Fruit fly (Drosophila melanogaster) whole organism, prepupa: ENCODE measurements around the gene Rip11.

Source experiments
- Blimp-1 ChIP-seq: fragments of 200-800 bp; sonication (Bioruptor generic); optimal IDR thresholded peaks from 3 replicates; lab custom pipeline; 2017; ENCODE audit warnings: missing biosample characterization, missing genetic modification characterization, mild to moderate bottlenecking, moderate library complexity, missing genetic modification reagents
- CG10631 ChIP-seq: fragments of 200-800 bp; sonication (Bioruptor generic); optimal IDR thresholded peaks from 2 replicates; lab custom pipeline; 2016; ENCODE audit warnings: missing biosample characterization, missing genetic modification characterization
- CG10669 ChIP-seq: fragments of 200-800 bp; sonication (Bioruptor generic); optimal IDR thresholded peaks from 3 replicates; lab custom pipeline; 2018; ENCODE audit warnings: missing biosample characterization, mild to moderate bottlenecking, missing genetic modification characterization, moderate library complexity
- CG11294 ChIP-seq: fragments of 200-800 bp; sonication (Bioruptor generic); IDR thresholded peaks from 2 replicates; pipeline ENCODE4 v1.3.6; 2022; ENCODE audit warnings: missing biosample characterization, missing genetic modification characterization
- CG11902 ChIP-seq: fragments of 200-800 bp; sonication (Bioruptor generic); optimal IDR thresholded peaks from 3 replicates; lab custom pipeline; 2016; ENCODE audit warnings: missing biosample characterization, missing genetic modification characterization
- CG15336 ChIP-seq: fragments of 200-800 bp; sonication (Bioruptor generic); IDR thresholded peaks from 2 replicates; pipeline ENCODE4 v1.3.6; 2022; ENCODE audit warnings: missing biosample characterization, missing genetic modification characterization
- CG16779 ChIP-seq: fragments of 200-800 bp; sonication (Bioruptor generic); optimal IDR thresholded peaks from 3 replicates; lab custom pipeline; 2017; ENCODE audit warnings: missing biosample characterization, mild to moderate bottlenecking, missing genetic modification characterization
- CG31627 ChIP-seq: fragments of 200-800 bp; sonication (Bioruptor generic); optimal IDR thresholded peaks from 3 replicates; lab custom pipeline; 2016; ENCODE audit warnings: missing biosample characterization, missing genetic modification characterization
- CG34406 ChIP-seq: fragments of 200-800 bp; sonication (Bioruptor generic); optimal IDR thresholded peaks from 3 replicates; lab custom pipeline; 2016; ENCODE audit warnings: missing biosample characterization, missing genetic modification characterization
- CG3919 ChIP-seq: fragments of 200-800 bp; sonication (Bioruptor generic); optimal IDR thresholded peaks from 3 replicates; lab custom pipeline; 2016; ENCODE audit warnings: missing biosample characterization, missing genetic modification characterization
- CG6276 ChIP-seq: fragments of 200-800 bp; sonication (Bioruptor generic); optimal IDR thresholded peaks from 2 replicates; lab custom pipeline; 2017; ENCODE audit warnings: missing biosample characterization, mild to moderate bottlenecking, missing genetic modification characterization
- CG6808 ChIP-seq: fragments of 200-800 bp; sonication (Bioruptor generic); optimal IDR thresholded peaks from 3 replicates; lab custom pipeline; 2017; ENCODE audit warnings: missing biosample characterization, missing genetic modification characterization, mild to moderate bottlenecking, moderate library complexity, missing genetic modification reagents
- CG6854 ChIP-seq: fragments of 200-800 bp; sonication (Bioruptor generic); optimal IDR thresholded peaks from 2 replicates; lab custom pipeline; 2017; ENCODE audit warnings: missing biosample characterization, mild to moderate bottlenecking, missing genetic modification characterization
- CG7368 ChIP-seq: fragments of 200-800 bp; sonication (Bioruptor generic); optimal IDR thresholded peaks from 3 replicates; lab custom pipeline; 2016; ENCODE audit warnings: missing biosample characterization, missing genetic modification characterization
- CG8119 ChIP-seq: fragments of 200-800 bp; sonication (Bioruptor generic); IDR thresholded peaks from 3 replicates; pipeline ENCODE4 v1.3.6; 2022; ENCODE audit warnings: missing biosample characterization, missing genetic modification characterization
- CG8319 ChIP-seq: fragments of 200-800 bp; sonication (Bioruptor generic); optimal IDR thresholded peaks from 3 replicates; lab custom pipeline; 2016; ENCODE audit warnings: missing biosample characterization, missing genetic modification characterization
- CG8632 ChIP-seq: fragments of 200-800 bp; sonication (Bioruptor generic); optimal IDR thresholded peaks from 3 replicates; lab custom pipeline; 2016; ENCODE audit warnings: missing biosample characterization, missing genetic modification characterization
- Eip78C ChIP-seq: fragments of 200-800 bp; sonication (Bioruptor generic); peaks from one replicate; lab custom pipeline; 2016; ENCODE audit warnings: missing biosample characterization, missing genetic modification characterization
- Eip93F ChIP-seq: fragments of 200-800 bp; sonication (Bioruptor generic); optimal IDR thresholded peaks from 2 replicates; lab custom pipeline; 2016; ENCODE audit warnings: missing biosample characterization, mild to moderate bottlenecking, missing genetic modification characterization
- Ets96B ChIP-seq: fragments of 200-800 bp; optimal IDR thresholded peaks from 2 replicates; lab custom pipeline; 2019; ENCODE audit warnings: missing biosample characterization, mild to moderate bottlenecking, missing genetic modification characterization, moderate library complexity
- Gug ChIP-seq: fragments of 200-800 bp; sonication (Bioruptor generic); IDR thresholded peaks from 2 replicates; pipeline ENCODE4 v1.3.6; 2022; ENCODE audit warnings: missing biosample characterization, missing genetic modification characterization
- Hr39 ChIP-seq: fragments of 200-800 bp; sonication (Bioruptor generic); optimal IDR thresholded peaks from 2 replicates; lab custom pipeline; 2016; ENCODE audit warnings: missing biosample characterization, missing genetic modification characterization
- Hr4 ChIP-seq: fragments of 200-800 bp; sonication (Bioruptor generic); optimal IDR thresholded peaks from 3 replicates; lab custom pipeline; 2016; ENCODE audit warnings: missing biosample characterization, missing genetic modification characterization
- Met ChIP-seq: fragments of 200-800 bp; sonication (Bioruptor generic); optimal IDR thresholded peaks from 3 replicates; lab custom pipeline; 2016; ENCODE audit warnings: missing biosample characterization, missing genetic modification characterization
- Smox ChIP-seq: fragments of 200-800 bp; sonication (Bioruptor generic); optimal IDR thresholded peaks from 3 replicates; lab custom pipeline; 2016; ENCODE audit warnings: missing biosample characterization, missing genetic modification characterization
- Sox14 ChIP-seq: fragments of 200-800 bp; sonication (Bioruptor generic); optimal IDR thresholded peaks from 3 replicates; lab custom pipeline; 2016; ENCODE audit warnings: missing biosample characterization, missing genetic modification characterization
- cyc ChIP-seq: fragments of 200-800 bp; sonication (Bioruptor generic); optimal IDR thresholded peaks from 3 replicates; lab custom pipeline; 2016; ENCODE audit warnings: missing biosample characterization, missing genetic modification characterization
- dac ChIP-seq: fragments of 200-800 bp; sonication (Bioruptor generic); optimal IDR thresholded peaks from 2 replicates; lab custom pipeline; 2017; ENCODE audit warnings: missing biosample characterization, mild to moderate bottlenecking, missing genetic modification characterization
- eg ChIP-seq: fragments of 200-800 bp; sonication (Bioruptor generic); IDR thresholded peaks from 3 replicates; pipeline ENCODE4 v1.3.6; 2022; ENCODE audit warnings: missing biosample characterization, missing genetic modification characterization
- fd85E ChIP-seq: fragments of 200-800 bp; sonication (Bioruptor generic); optimal IDR thresholded peaks from 3 replicates; lab custom pipeline; 2016; ENCODE audit warnings: missing biosample characterization, missing genetic modification characterization
- lz ChIP-seq: fragments of 200-800 bp; sonication (Bioruptor generic); optimal IDR thresholded peaks from 3 replicates; lab custom pipeline; 2016; ENCODE audit warnings: missing biosample characterization, missing genetic modification characterization
- net ChIP-seq: fragments of 200-800 bp; sonication (Bioruptor generic); optimal IDR thresholded peaks from 3 replicates; lab custom pipeline; 2016; ENCODE audit warnings: missing biosample characterization, missing genetic modification characterization
- pdm3 ChIP-seq: fragments of 200-800 bp; sonication (Bioruptor generic); optimal IDR thresholded peaks from 3 replicates; lab custom pipeline; 2016; ENCODE audit warnings: missing biosample characterization, missing genetic modification characterization
- salr ChIP-seq, 2 experiments: fragments of 200-800 bp; sonication (Bioruptor generic); optimal IDR thresholded peaks; 3 replicates each; lab custom pipeline; 2016 to 2018; ENCODE audit warnings: missing biosample characterization in 2 of 2, missing genetic modification characterization in 2 of 2, mild to moderate bottlenecking in 1 of 2
- svp ChIP-seq: fragments of 200-800 bp; sonication (Bioruptor generic); peaks from one replicate; lab custom pipeline; 2016; ENCODE audit warnings: missing biosample characterization, missing genetic modification characterization
- vri ChIP-seq: fragments of 200-800 bp; sonication (Bioruptor generic); optimal IDR thresholded peaks from 3 replicates; lab custom pipeline; 2016; ENCODE audit warnings: missing biosample characterization, mild to moderate bottlenecking, missing genetic modification characterization

The Rip11 gene

dm6 chrX:18636275-18636947, 11.0 kb downstream of the Rip11 start:
- TF ChIP-seq vri (GFP tag; lab: Kevin White, UChicago) (no peak), svp (GFP tag; lab: Kevin White, UChicago) (peak; percentile 88)

- TF ChIP-seq Hr4 (GFP tag; lab: Kevin White, UChicago) (no peak), CG7368 (GFP tag; lab: Kevin White, UChicago) (no peak), CG10669 (GFP tag; lab: Kevin White, UChicago) (no peak), CG8319 (GFP tag; lab: Kevin White, UChicago) (no peak), CG8119 (GFP tag; lab: Robert Waterston, UW) (no peak), lz (peak; percentile 38), CG34406 (GFP tag; lab: Kevin White, UChicago) (no peak), Met (GFP tag; lab: Kevin White, UChicago) (no peak), Sox14 (no peak), CG10631 (GFP tag; lab: Kevin White, UChicago) (no peak), pdm3 (GFP tag; lab: Kevin White, UChicago) (peak; percentile 21), svp (GFP tag; lab: Kevin White, UChicago) (peak; percentile 16), CG31627 (peak; percentile 61), Blimp-1 (GFP tag; lab: Kevin White, UChicago) (no peak), CG8632 (GFP tag; lab: Kevin White, UChicago) (no peak), CG3919 (no peak), Ets96B (no peak), CG11294 (GFP tag; lab: Robert Waterston, UW) (no peak), cyc (GFP tag; lab: Kevin White, UChicago) (peak; percentile 49), fd85E (GFP tag; lab: Kevin White, UChicago) (no peak), Hr39 (peak; percentile 60)
Measured at dm6 chrX:18635118-18635552, 12.3 kb downstream of the Rip11 start.

- peak; percentile 18 for TF ChIP-seq CG16779
- peak; percentile 13 for TF ChIP-seq CG6808 (GFP tag; lab: Kevin White, UChicago)
- TF ChIP-seq CG15336 (GFP tag; lab: Robert Waterston, UW): peak; percentile 45; the same call in 1 of the 2 replicates
- TF ChIP-seq CG6276 (GFP tag; lab: Kevin White, UChicago): peak; percentile 29
- TF ChIP-seq svp (GFP tag; lab: Kevin White, UChicago): peak; percentile 33
- TF ChIP-seq Ets96B: no peak
- TF ChIP-seq salr (GFP tag; optimal IDR thresholded peaks at IDR 0.05; lab: Kevin White, UChicago): no peak
- TF ChIP-seq Gug: no peak
- no peak for TF ChIP-seq Eip78C (GFP tag; lab: Kevin White, UChicago)
- no peak for TF ChIP-seq CG11902 (GFP tag; lab: Kevin White, UChicago)
- peak; percentile 58; the same call in 2 of the 3 replicates for TF ChIP-seq eg (GFP tag; lab: Robert Waterston, UW)
- peak; percentile 23 for TF ChIP-seq Eip93F
- TF ChIP-seq net (GFP tag; lab: Kevin White, UChicago): peak; percentile 6
- TF ChIP-seq CG8119 (GFP tag; lab: Robert Waterston, UW): peak; percentile 41; the same call in 1 of the 3 replicates
Measured at dm6 chrX:18634716-18635115, 12.7 kb downstream of the Rip11 start, which contains the start of gene wgn. Gene wgn (minus strand): TSS chrX:18634908.

- TF ChIP-seq CG11294 (GFP tag; lab: Robert Waterston, UW) (no peak), dac (no peak), Eip78C (GFP tag; lab: Kevin White, UChicago) (peak; percentile 51), vri (GFP tag; lab: Kevin White, UChicago) (peak; percentile 47), CG6854 (GFP tag; lab: Kevin White, UChicago) (no peak), salr (GFP tag; optimal IDR thresholded peaks at IDR 0.05; lab: Kevin White, UChicago) (no peak), Smox (GFP tag; lab: Kevin White, UChicago) (no peak)
- TF ChIP-seq, all 60 proteins: peak for 2
Measured at dm6 chrX:18630990-18631389, 16.5 kb downstream of the Rip11 start.
